Worm (Caenorhabditis elegans) whole organism, young adult: Measurements from ENCODE around the gene vha-12.
"Not testable (repeated sequence)": the region's sequence is repeated elsewhere in the genome, so short reads cannot be mapped to it uniquely, and the experiment has no call there.

ENCODE experiments used
- B0035.1 ChIP-seq: sonication (generic microtip); optimal IDR thresholded peaks from 2 replicates; lab custom pipeline; 2016; ENCODE audit warnings: missing genetic modification characterization, mild to moderate bottlenecking, missing compliant biosample characterization, missing genotype, missing genetic modification reagents
- B0261.1 ChIP-seq: sonication (generic microtip); optimal IDR thresholded peaks from 2 replicates; lab custom pipeline; 2016; ENCODE audit warnings: mild to moderate bottlenecking, missing genetic modification characterization, moderate library complexity, missing compliant biosample characterization
- B0336.3 ChIP-seq: fragments of 200-800 bp; sonication (Bioruptor generic); IDR thresholded peaks from 2 replicates; pipeline ENCODE4 v1.3.6; 2022; ENCODE audit warnings: missing genetic modification characterization, missing compliant biosample characterization
- F52B5.7 ChIP-seq: sonication (generic microtip); optimal IDR thresholded peaks from 2 replicates; lab custom pipeline; 2016; ENCODE audit warnings: mild to moderate bottlenecking, missing genetic modification characterization, missing compliant biosample characterization
- Y56A3A.18 ChIP-seq: fragments of 200-800 bp; sonication (Bioruptor generic); IDR thresholded peaks from 2 replicates; pipeline ENCODE4 v1.3.6; 2022; ENCODE audit warnings: missing genetic modification reagents, missing genetic modification characterization, missing compliant biosample characterization
- ZK185.1 ChIP-seq: sonication (generic microtip); optimal IDR thresholded peaks from 2 replicates; lab custom pipeline; 2016; ENCODE audit warnings: mild to moderate bottlenecking, missing genetic modification characterization, missing compliant biosample characterization; ENCODE audit not compliant: poor library complexity, severe bottlenecking
- atf-7 ChIP-seq: sonication (generic microtip); optimal IDR thresholded peaks from 2 replicates; lab custom pipeline; 2017; ENCODE audit warnings: mild to moderate bottlenecking, missing genetic modification characterization, missing compliant biosample characterization
- athp-1 ChIP-seq: sonication (generic microtip); optimal IDR thresholded peaks from 2 replicates; lab custom pipeline; 2017; ENCODE audit warnings: mild to moderate bottlenecking, missing genetic modification characterization, missing compliant biosample characterization
- ceh-79 ChIP-seq: sonication (generic microtip); optimal IDR thresholded peaks from 2 replicates; lab custom pipeline; 2017; ENCODE audit warnings: mild to moderate bottlenecking, missing genetic modification characterization, missing compliant biosample characterization
- ceh-91 ChIP-seq: fragments of 200-800 bp; sonication (Bioruptor generic); IDR thresholded peaks from 2 replicates; pipeline ENCODE4 v1.3.6; 2022; ENCODE audit warnings: missing genetic modification reagents, missing genetic modification characterization, missing compliant biosample characterization
- chd-7 ChIP-seq: sonication (generic microtip); optimal IDR thresholded peaks from 2 replicates; lab custom pipeline; 2016; ENCODE audit warnings: mild to moderate bottlenecking, missing genetic modification characterization, moderate library complexity, missing compliant biosample characterization
- dox-1 ChIP-seq: fragments of 200-800 bp; sonication (Bioruptor generic); IDR thresholded peaks from 2 replicates; pipeline ENCODE4 v1.3.6; 2022; ENCODE audit warnings: missing genetic modification reagents, missing genetic modification characterization, missing compliant biosample characterization
- dpl-1 ChIP-seq: fragments of 150-350 bp; optimal IDR thresholded peaks from 2 replicates; lab custom pipeline; 2014; ENCODE audit warnings: missing biosample characterization, missing genetic modification reagents, missing genetic modification characterization
- ekl-4 ChIP-seq: fragments of 200-800 bp; sonication (Bioruptor generic); IDR thresholded peaks from 2 replicates; pipeline ENCODE4 v1.3.6; 2022; ENCODE audit warnings: missing genetic modification reagents, missing genetic modification characterization, missing compliant biosample characterization
- fkh-3 ChIP-seq: sonication (generic microtip); optimal IDR thresholded peaks from 2 replicates; lab custom pipeline; 2016; ENCODE audit warnings: mild to moderate bottlenecking, missing genetic modification characterization, missing compliant biosample characterization
- gei-17 ChIP-seq: fragments of 200-800 bp; sonication (Bioruptor generic); optimal IDR thresholded peaks from 2 replicates; lab custom pipeline; 2018; ENCODE audit warnings: mild to moderate bottlenecking, missing genetic modification characterization, missing compliant biosample characterization
- hlh-26 ChIP-seq: fragments of 200-800 bp; sonication (Bioruptor generic); conservative IDR thresholded peaks from 2 replicates; pipeline ENCODE4 v1.3.6; 2022; ENCODE audit warnings: missing genetic modification reagents, missing genetic modification characterization, missing compliant biosample characterization
- let-526 ChIP-seq: fragments of 200-800 bp; sonication (Bioruptor generic); IDR thresholded peaks from 2 replicates; pipeline ENCODE4 v1.3.6; 2022; ENCODE audit warnings: missing genetic modification reagents, missing genetic modification characterization, missing compliant biosample characterization
- let-607 ChIP-seq, 2 experiments: fragments of 200-800 bp in 1 of 2; sonication (Bioruptor generic) in 1 of 2; sonication (generic microtip) in 1 of 2; optimal IDR thresholded peaks; 2 replicates each; lab custom pipeline; 2016 to 2018; ENCODE audit warnings: mild to moderate bottlenecking in 2 of 2, missing compliant biosample characterization in 2 of 2, missing genetic modification characterization in 2 of 2, moderate library complexity in 2 of 2, missing genotype in 1 of 2
- lin-40 ChIP-seq: sonication (generic microtip); optimal IDR thresholded peaks from 2 replicates; lab custom pipeline; 2016; ENCODE audit warnings: missing genetic modification characterization, mild to moderate bottlenecking, missing compliant biosample characterization, missing genotype, missing genetic modification reagents
- lsy-27 ChIP-seq: sonication (generic microtip); optimal IDR thresholded peaks from 2 replicates; lab custom pipeline; 2017; ENCODE audit warnings: missing genetic modification characterization, mild to moderate bottlenecking, missing compliant biosample characterization, antibody characterized with exemption, missing genotype, borderline replicate concordance; ENCODE audit not compliant: insufficient read depth
- madf-10 ChIP-seq: sonication (generic microtip); optimal IDR thresholded peaks from 2 replicates; lab custom pipeline; 2016; ENCODE audit warnings: mild to moderate bottlenecking, missing genetic modification characterization, missing compliant biosample characterization
- mcd-1 ChIP-seq: fragments of 200-800 bp; sonication (Bioruptor generic); IDR thresholded peaks from 2 replicates; pipeline ENCODE4 v1.3.6; 2022; ENCODE audit warnings: missing genetic modification reagents, missing genetic modification characterization, missing compliant biosample characterization
- nfyb-1 ChIP-seq: fragments of 200-800 bp; sonication (Bioruptor generic); IDR thresholded peaks from 2 replicates; pipeline ENCODE4 v1.3.6; 2022; ENCODE audit warnings: missing genetic modification reagents, missing genetic modification characterization, missing compliant biosample characterization
- nhr-90 ChIP-seq: sonication (generic microtip); optimal IDR thresholded peaks from 2 replicates; lab custom pipeline; 2016; ENCODE audit warnings: missing genotype, mild to moderate bottlenecking, missing genetic modification characterization, missing compliant biosample characterization
- rcor-1 ChIP-seq: fragments of 200-800 bp; sonication (Bioruptor generic); IDR thresholded peaks from 2 replicates; pipeline ENCODE4 v1.3.6; 2022; ENCODE audit warnings: missing genetic modification reagents, missing genetic modification characterization, missing compliant biosample characterization
- repo-1 ChIP-seq: sonication (generic microtip); optimal IDR thresholded peaks from 2 replicates; lab custom pipeline; 2017; ENCODE audit warnings: mild to moderate bottlenecking, missing genetic modification characterization, missing compliant biosample characterization
- snpc-3.4 ChIP-seq: sonication (generic microtip); optimal IDR thresholded peaks from 2 replicates; lab custom pipeline; 2017; ENCODE audit warnings: missing genetic modification characterization, mild to moderate bottlenecking, missing compliant biosample characterization, antibody characterized with exemption, moderate library complexity, missing genotype, missing genetic modification reagents
- snpc-4 ChIP-seq, 5 experiments: fragments of 150-350 bp in 1 of 5; sonication (generic microtip) in 4 of 5; optimal IDR thresholded peaks; 2 replicates each; lab custom pipeline; 2014 to 2018; ENCODE audit warnings: missing genetic modification characterization in 5 of 5, missing biosample characterization in 3 of 5, antibody characterized with exemption in 2 of 5, mild to moderate bottlenecking in 2 of 5, missing compliant biosample characterization in 2 of 5, missing genotype in 2 of 5, moderate library complexity in 2 of 5, missing genetic modification reagents in 1 of 5
- tbp1 ChIP-seq: fragments of 200-800 bp; sonication (Bioruptor generic); optimal IDR thresholded peaks from 2 replicates; lab custom pipeline; 2018; ENCODE audit warnings: mild to moderate bottlenecking, missing genetic modification characterization, missing compliant biosample characterization
- tlf-1 ChIP-seq: fragments of 200-800 bp; sonication (Bioruptor generic); optimal IDR thresholded peaks from 2 replicates; lab custom pipeline; 2018; ENCODE audit warnings: mild to moderate bottlenecking, missing genetic modification characterization, missing compliant biosample characterization
- xnd-1 ChIP-seq: sonication (generic microtip); optimal IDR thresholded peaks from 2 replicates; lab custom pipeline; 2016; ENCODE audit warnings: missing genotype, missing genetic modification reagents, missing genetic modification characterization, missing compliant biosample characterization
- zim-3 ChIP-seq: sonication (generic microtip); optimal IDR thresholded peaks from 2 replicates; lab custom pipeline; 2017; ENCODE audit warnings: mild to moderate bottlenecking, missing genetic modification characterization, moderate library complexity, missing compliant biosample characterization
- ztf-26 ChIP-seq: sonication (generic microtip); optimal IDR thresholded peaks from 2 replicates; lab custom pipeline; 2017; ENCODE audit warnings: missing genetic modification characterization, missing compliant biosample characterization
- ztf-3 ChIP-seq: fragments of 200-800 bp; sonication (Bioruptor generic); optimal IDR thresholded peaks from 2 replicates; lab custom pipeline; 2018; ENCODE audit warnings: mild to moderate bottlenecking, missing genetic modification characterization, missing compliant biosample characterization

The vha-12 gene

ce11 chrX:4193080-4193479 lies 2.2 kb downstream of the vha-12 start:
- TF ChIP-seq gei-17 (GFP tag; lab: Kevin White, UChicago) (peak; percentile 23), mcd-1 (GFP tag; lab: Robert Waterston, UW) (no peak), ekl-4 (GFP tag; lab: Robert Waterston, UW) (peak; percentile 38; the same call in 1 of the 2 replicates), atf-7 (peak; percentile 36), repo-1 (tag; lab: Kevin White, UChicago) (peak; percentile 90), chd-7 (tag; lab: Kevin White, UChicago) (peak; percentile 15), ztf-3 (GFP tag; lab: Kevin White, UChicago) (peak; percentile 22), tbp1 (GFP tag; lab: Kevin White, UChicago) (peak; percentile 18), ZK185.1 (tag; lab: Kevin White, UChicago) (peak; percentile 29), B0336.3 (GFP tag; lab: Robert Waterston, UW) (peak; percentile 45; the same call in 1 of the 2 replicates), snpc-4 (GFP tag; optimal IDR thresholded peaks at IDR 0.05; lab: Kevin White, UChicago) (no peak), snpc-4 (tag; optimal IDR thresholded peaks at IDR 0.05; lab: Kevin White, UChicago) (peak in 1 of 4 experiments; percentile 17), nfyb-1 (GFP tag; lab: Robert Waterston, UW) (peak; percentile 44; the same call in 1 of the 2 replicates), F52B5.7 (tag; lab: Kevin White, UChicago) (no peak), B0035.1 (tag; lab: Kevin White, UChicago) (peak; percentile 48), rcor-1 (GFP tag; lab: Robert Waterston, UW) (no peak), nhr-90 (tag; lab: Kevin White, UChicago) (peak; percentile 40), B0261.1 (no peak), fkh-3 (tag; lab: Kevin White, UChicago) (peak; percentile 60), tlf-1 (GFP tag; lab: Kevin White, UChicago) (peak; percentile 42), ceh-91 (no peak), ztf-26 (peak; percentile 11), lin-40 (tag; lab: Kevin White, UChicago) (peak; percentile 68), zim-3 (tag; lab: Kevin White, UChicago) (peak; percentile 42), dpl-1 (GFP tag; lab: Kevin White, UChicago) (no peak), let-607 (tag; optimal IDR thresholded peaks at IDR 0.05; lab: Kevin White, UChicago) (peak in 1 of 2 experiments; percentile 61), madf-10 (tag; lab: Kevin White, UChicago) (peak; percentile 36), Y56A3A.18 (GFP tag; lab: Robert Waterston, UW) (peak; percentile 75; the same call in 1 of the 2 replicates), snpc-3.4 (tag; lab: Kevin White, UChicago) (no peak)

DNA sequence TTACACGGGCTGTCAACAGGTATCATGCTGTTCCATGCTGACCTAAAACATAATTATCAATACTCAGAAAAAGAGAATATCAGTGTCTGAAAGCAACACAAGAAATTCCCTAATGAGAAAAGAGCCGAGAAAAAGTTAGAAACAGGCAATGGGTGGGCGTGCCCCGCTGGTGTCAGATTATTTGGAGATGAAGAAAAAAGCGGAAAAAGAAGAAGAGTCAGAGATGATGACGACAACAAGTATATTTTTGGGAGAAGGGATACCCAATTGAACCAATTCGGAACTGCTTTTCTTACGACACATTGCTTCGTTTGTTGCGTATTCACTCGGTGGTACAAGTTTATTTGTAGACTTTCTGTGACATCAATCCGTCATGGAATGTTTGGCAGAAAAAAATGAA lies 5.5 kb downstream of the vha-12 start, which contains the start of gene F20B6.4:
F20B6.4 (minus strand) TSS at position 101 of the 400 bp plus-strand sequence.
- no peak for TF ChIP-seq snpc-3.4 (tag; lab: Kevin White, UChicago)
- no peak for TF ChIP-seq xnd-1 (tag; lab: Kevin White, UChicago)
- no peak for TF ChIP-seq hlh-26

ce11 chrX:4199829-4200228 lies 8.9 kb downstream of the vha-12 start, which contains the start of gene F20B6.5:
Gene F20B6.5 (minus strand): TSS chrX:4199929.
- TF ChIP-seq ceh-79 (tag; lab: Kevin White, UChicago); xnd-1 (tag; lab: Kevin White, UChicago); let-526 (GFP tag; lab: Robert Waterston, UW): not testable (repeated sequence)

ce11 chrX:4202114-4202513 lies 11.2 kb downstream of the vha-12 start, which contains the start of gene F20B6.6:
Gene F20B6.6 (minus strand): TSS chrX:4202214.
- TF ChIP-seq dox-1 (GFP tag; lab: Robert Waterston, UW); lsy-27 (tag; lab: Kevin White, UChicago); athp-1 (tag; lab: Kevin White, UChicago): not testable (repeated sequence)
